Fruit fly (Drosophila melanogaster): ENCODE measurements around the gene CG42854.

The CG42854 gene

DNA sequence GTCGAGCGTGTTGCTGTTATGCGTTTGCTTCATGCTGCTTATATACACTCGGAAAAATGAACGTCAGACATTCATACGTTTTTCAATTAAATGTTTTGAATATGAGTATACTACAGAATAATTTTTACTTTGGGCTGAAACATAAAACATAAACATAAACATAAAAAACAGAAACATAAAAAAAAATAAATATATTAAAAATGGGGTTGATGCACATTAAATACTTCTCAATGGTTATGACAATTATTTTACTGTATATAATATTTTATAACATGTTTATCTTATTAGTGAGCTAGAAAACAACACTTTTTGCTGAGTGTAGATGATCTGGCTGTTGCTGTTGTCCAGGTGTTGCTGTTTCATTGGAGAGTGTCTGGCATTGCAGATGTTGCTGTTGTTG is 9.4 kb downstream of the CG42854 start:
- TF ChIP-seq h (GFP tag; optimal IDR thresholded peaks at IDR 0.05): peak; percentile 49
- TF ChIP-seq lola (GFP tag; optimal IDR thresholded peaks at IDR 0.05): no peak
- peak; percentile 54 for TF ChIP-seq OdsH (GFP tag; optimal IDR thresholded peaks at IDR 0.05)
- no peak for TF ChIP-seq CG9705 (GFP tag; optimal IDR thresholded peaks at IDR 0.05)
- peak; percentile 42 for TF ChIP-seq psq (GFP tag; optimal IDR thresholded peaks at IDR 0.05)
- peak; percentile 2 for TF ChIP-seq dmrt93B (GFP tag; optimal IDR thresholded peaks at IDR 0.05)
- TF ChIP-seq HLH106 (tag; optimal IDR thresholded peaks at IDR 0.05): peak; percentile 27
- peak in 1 of 2 experiments; percentile 18 for TF ChIP-seq foxo (GFP tag; optimal IDR thresholded peaks at IDR 0.05)
- TF ChIP-seq Myc (optimal IDR thresholded peaks at IDR 0.05): no peak
- peak; percentile 32 for TF ChIP-seq fru (GFP tag; optimal IDR thresholded peaks at IDR 0.05)
- no peak for TF ChIP-seq GATAd (GFP tag; optimal IDR thresholded peaks at IDR 0.05)
- peak; percentile 21 for TF ChIP-seq ey (GFP tag; optimal IDR thresholded peaks at IDR 0.05)
- TF ChIP-seq rgr (GFP tag; optimal IDR thresholded peaks at IDR 0.05): peak; percentile 52

DNA sequence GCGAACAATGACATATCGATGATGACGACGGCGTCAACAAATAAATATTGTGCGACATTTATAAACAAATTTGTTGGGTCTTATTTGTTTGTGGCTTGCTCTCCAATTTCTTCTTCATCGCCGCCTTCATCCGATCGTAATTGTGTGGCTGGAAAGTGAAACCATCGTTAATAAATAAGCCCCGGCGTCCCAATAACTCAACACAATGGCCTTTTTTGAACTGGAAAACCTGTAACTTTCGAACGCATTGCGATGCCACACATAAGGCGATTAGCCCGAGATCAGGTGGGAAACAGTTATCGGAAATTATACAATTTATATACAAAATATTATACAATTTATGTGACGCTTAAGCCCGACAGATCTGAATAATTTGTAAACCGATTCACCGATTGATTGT is 10.3 kb downstream of the CG42854 start:
- TF ChIP-seq GATAd (GFP tag; optimal IDR thresholded peaks at IDR 0.05) (no peak), Mio (GFP tag; optimal IDR thresholded peaks at IDR 0.05) (no peak), Dif (GFP tag; optimal IDR thresholded peaks at IDR 0.05; ENCODE audit: partially characterized antibody) (no peak), Rel (GFP tag; optimal IDR thresholded peaks at IDR 0.05) (no peak), Rel (tag; optimal IDR thresholded peaks at IDR 0.05) (no peak), Vsx2 (GFP tag; optimal IDR thresholded peaks at IDR 0.05; ENCODE audit: partially characterized antibody) (no peak), sv (GFP tag; optimal IDR thresholded peaks at IDR 0.05) (no peak), Hr78 (GFP tag; optimal IDR thresholded peaks at IDR 0.05) (no peak), pan (optimal IDR thresholded peaks at IDR 0.05) (no peak), ey (GFP tag; optimal IDR thresholded peaks at IDR 0.05) (no peak), Hr83 (GFP tag; optimal IDR thresholded peaks at IDR 0.05; ENCODE audit: poor library complexity, severe bottlenecking) (no peak), tai (GFP tag; optimal IDR thresholded peaks at IDR 0.05) (no peak), Dfd (GFP tag; optimal IDR thresholded peaks at IDR 0.05) (no peak), jim (GFP tag; optimal IDR thresholded peaks at IDR 0.05) (no peak), brk (GFP tag; optimal IDR thresholded peaks at IDR 0.05) (no peak), br (GFP tag; optimal IDR thresholded peaks at IDR 0.05) (no peak)

DNA sequence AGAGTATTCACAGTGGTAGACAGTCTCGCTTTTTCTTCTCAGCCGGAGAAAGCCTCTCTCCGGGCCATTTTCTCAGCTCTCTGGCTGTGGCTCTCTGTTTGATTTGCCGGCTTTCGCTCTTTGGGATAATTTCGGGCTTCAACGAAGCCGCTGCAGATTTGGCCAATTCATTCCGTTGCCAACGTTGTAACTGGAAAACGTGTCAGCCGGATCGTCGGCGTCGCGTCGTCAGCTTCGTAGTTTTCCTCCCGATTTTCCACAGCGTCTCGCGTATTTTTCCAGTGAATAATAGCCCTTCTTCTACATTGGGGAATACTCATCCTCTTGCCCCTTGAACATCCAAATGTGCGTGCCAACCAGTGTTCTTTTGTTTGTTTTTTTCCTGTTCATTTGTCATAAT is 14.2 kb downstream of the CG42854 start, which contains the start of gene f:
TSS of gene f (plus strand) at position 301 of the 400 bp plus-strand sequence.
- TF ChIP-seq Dfd (GFP tag; optimal IDR thresholded peaks at IDR 0.05) (no peak), Rel (GFP tag; optimal IDR thresholded peaks at IDR 0.05) (no peak), Rel (tag; optimal IDR thresholded peaks at IDR 0.05) (no peak), jim (GFP tag; optimal IDR thresholded peaks at IDR 0.05) (no peak), dl (GFP tag; optimal IDR thresholded peaks at IDR 0.05; ENCODE audit: insufficient read depth in 1 of 2, partially characterized antibody in 2 of 2) (no peak), Vsx2 (GFP tag; optimal IDR thresholded peaks at IDR 0.05; ENCODE audit: partially characterized antibody) (no peak), sv (GFP tag; optimal IDR thresholded peaks at IDR 0.05) (no peak), usp (GFP tag; optimal IDR thresholded peaks at IDR 0.05) (no peak), CrebA (GFP tag; optimal IDR thresholded peaks at IDR 0.05; ENCODE audit: borderline replicate concordance) (no peak), rgr (GFP tag; optimal IDR thresholded peaks at IDR 0.05) (no peak), psq (GFP tag; optimal IDR thresholded peaks at IDR 0.05) (no peak), dmrt93B (GFP tag; optimal IDR thresholded peaks at IDR 0.05) (no peak), GATAd (GFP tag; optimal IDR thresholded peaks at IDR 0.05) (no peak), fru (GFP tag; optimal IDR thresholded peaks at IDR 0.05) (no peak)

DNA sequence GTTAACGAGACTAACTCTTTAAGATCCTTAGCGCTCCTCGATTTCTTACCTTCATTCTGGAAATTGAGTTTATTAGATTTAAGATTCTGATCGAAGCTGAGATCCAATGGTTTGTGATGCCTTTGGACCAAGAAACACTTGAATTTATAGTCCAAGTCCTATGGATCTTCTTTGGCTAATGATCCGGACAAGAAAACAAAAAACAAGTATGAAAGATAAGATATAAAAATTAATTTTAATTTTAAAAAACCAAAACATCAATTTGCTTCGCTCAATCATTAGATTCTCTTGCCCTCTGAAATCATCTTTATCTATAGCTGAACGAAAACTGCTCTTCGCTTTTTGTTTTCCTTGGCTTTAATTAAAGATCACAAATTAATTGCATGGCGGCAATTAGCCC is 15.9 kb downstream of the CG42854 start, which contains the start of gene CG10597:
TSS of gene CG10597 (minus strand) at position 101 of the 400 bp plus-strand sequence.
- no peak for TF ChIP-seq Vsx2 (GFP tag; optimal IDR thresholded peaks at IDR 0.05; ENCODE audit: partially characterized antibody)
- no peak for TF ChIP-seq Hr83 (GFP tag; optimal IDR thresholded peaks at IDR 0.05; ENCODE audit: poor library complexity, severe bottlenecking)
- no peak for TF ChIP-seq rgr (GFP tag; optimal IDR thresholded peaks at IDR 0.05)
- no peak for TF ChIP-seq jim (GFP tag; optimal IDR thresholded peaks at IDR 0.05)
- TF ChIP-seq HLH106 (tag; optimal IDR thresholded peaks at IDR 0.05): no peak
- no peak for TF ChIP-seq pan (optimal IDR thresholded peaks at IDR 0.05)
- TF ChIP-seq brk (GFP tag; optimal IDR thresholded peaks at IDR 0.05): no peak
- TF ChIP-seq dl (GFP tag; optimal IDR thresholded peaks at IDR 0.05; ENCODE audit: insufficient read depth in 1 of 2, partially characterized antibody in 2 of 2): no peak

DNA sequence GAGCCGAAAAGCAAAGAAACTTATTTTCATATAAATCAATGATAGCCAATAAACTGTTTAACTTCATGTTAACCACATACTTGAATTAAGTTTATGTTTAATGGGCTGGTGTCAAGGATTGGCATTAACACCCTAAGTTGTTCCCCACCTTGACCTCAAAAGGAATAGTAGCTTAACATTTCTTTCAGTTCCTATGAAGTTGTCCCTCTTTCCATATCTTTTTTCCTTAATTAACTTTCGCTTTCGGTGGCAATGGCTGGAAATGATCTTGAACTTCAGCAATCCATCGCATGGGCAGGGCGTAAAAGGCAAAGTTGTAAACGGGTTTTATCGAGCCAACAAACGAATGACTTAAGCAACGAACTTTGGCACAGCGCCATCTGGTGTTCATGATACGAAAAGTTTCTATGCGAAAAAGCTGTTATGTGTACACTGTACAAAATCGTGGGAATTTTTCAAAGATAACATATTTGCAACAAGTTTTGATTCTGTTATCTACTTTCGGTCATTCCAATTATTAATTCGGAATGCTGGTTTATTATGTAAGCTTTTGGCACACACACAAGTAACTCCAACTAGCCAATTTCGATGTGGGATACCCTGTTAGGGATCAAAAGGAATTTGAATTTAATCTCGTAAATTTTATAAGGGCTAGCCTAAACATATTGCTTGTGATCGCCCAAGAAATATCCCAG is 17.2 kb downstream of the CG42854 start:
- peak; percentile 32 for TF ChIP-seq fru (GFP tag; optimal IDR thresholded peaks at IDR 0.05)
- TF ChIP-seq OdsH (GFP tag; optimal IDR thresholded peaks at IDR 0.05): no peak
- no peak for TF ChIP-seq CrebA (GFP tag; optimal IDR thresholded peaks at IDR 0.05; ENCODE audit: borderline replicate concordance)
- peak; percentile 23 for TF ChIP-seq br (GFP tag; optimal IDR thresholded peaks at IDR 0.05)
- no peak for TF ChIP-seq h (GFP tag; optimal IDR thresholded peaks at IDR 0.05)
- no peak for TF ChIP-seq usp (GFP tag; optimal IDR thresholded peaks at IDR 0.05)
- no peak for TF ChIP-seq Vsx2 (GFP tag; optimal IDR thresholded peaks at IDR 0.05; ENCODE audit: partially characterized antibody)
- no peak for TF ChIP-seq woc (GFP tag; optimal IDR thresholded peaks at IDR 0.05)
- TF ChIP-seq dl (GFP tag; optimal IDR thresholded peaks at IDR 0.05; ENCODE audit: insufficient read depth in 1 of 2, partially characterized antibody in 2 of 2): no peak
- no peak for TF ChIP-seq jim (GFP tag; optimal IDR thresholded peaks at IDR 0.05)
- TF ChIP-seq sage (GFP tag; optimal IDR thresholded peaks at IDR 0.05): no peak
- no peak for TF ChIP-seq Dfd (GFP tag; optimal IDR thresholded peaks at IDR 0.05)
- no peak for TF ChIP-seq Hr83 (GFP tag; optimal IDR thresholded peaks at IDR 0.05; ENCODE audit: poor library complexity, severe bottlenecking)
- TF ChIP-seq Mio (GFP tag; optimal IDR thresholded peaks at IDR 0.05): no peak
- TF ChIP-seq Dif (GFP tag; optimal IDR thresholded peaks at IDR 0.05; ENCODE audit: partially characterized antibody): no peak
- no peak for TF ChIP-seq Rel (GFP tag; optimal IDR thresholded peaks at IDR 0.05)
- no peak for TF ChIP-seq Rel (tag; optimal IDR thresholded peaks at IDR 0.05)
- no peak for TF ChIP-seq pan (optimal IDR thresholded peaks at IDR 0.05)
- no peak for TF ChIP-seq dsf (GFP tag; optimal IDR thresholded peaks at IDR 0.05; ENCODE audit: borderline replicate concordance)
- no peak for TF ChIP-seq Abd-B (GFP tag; optimal IDR thresholded peaks at IDR 0.05)
- peak; percentile 25 for TF ChIP-seq ey (GFP tag; optimal IDR thresholded peaks at IDR 0.05)
- no peak for TF ChIP-seq lola (GFP tag; optimal IDR thresholded peaks at IDR 0.05)
- TF ChIP-seq dmrt93B (GFP tag; optimal IDR thresholded peaks at IDR 0.05): no peak
- TF ChIP-seq CG9705 (GFP tag; optimal IDR thresholded peaks at IDR 0.05): no peak
- TF ChIP-seq Hr78 (GFP tag; optimal IDR thresholded peaks at IDR 0.05): no peak
- TF ChIP-seq foxo (GFP tag; optimal IDR thresholded peaks at IDR 0.05): peak in 1 of 2 experiments; percentile 45
- TF ChIP-seq GATAd (GFP tag; optimal IDR thresholded peaks at IDR 0.05): no peak

Measured in whole organism, wandering third instar larva.